Fruit fly (Drosophila melanogaster) whole organism, wandering third instar larva: Measurements from ENCODE around the gene Elovl7.

ENCODE experiments used
- Abd-B ChIP-seq: fragments of >200 bp; optimal IDR thresholded peaks from 2 replicates; lab custom pipeline; 2017; ENCODE audit warnings: missing biosample characterization, missing genetic modification characterization
- CG32264 ChIP-seq: fragments of 200-800 bp; sonication (Bioruptor generic); optimal IDR thresholded peaks from 2 replicates; lab custom pipeline; 2016; ENCODE audit warnings: missing biosample characterization, missing genetic modification characterization
- CG9705 ChIP-seq: fragments of 200-800 bp; sonication (Bioruptor generic); optimal IDR thresholded peaks from 2 replicates; lab custom pipeline; 2018; ENCODE audit warnings: missing biosample characterization, mild to moderate bottlenecking, missing genetic modification characterization
- CrebA ChIP-seq: fragments of 200-800 bp; sonication (Bioruptor generic); optimal IDR thresholded peaks from 2 replicates; lab custom pipeline; 2016; ENCODE audit warnings: missing biosample characterization, mild to moderate bottlenecking, missing genetic modification characterization, borderline replicate concordance
- Dfd ChIP-seq: fragments of >200 bp; optimal IDR thresholded peaks from 2 replicates; lab custom pipeline; 2017; ENCODE audit warnings: missing biosample characterization, missing genetic modification characterization
- Dif ChIP-seq: fragments of 200-275, 200-300 bp; sonication (Bioruptor generic); optimal IDR thresholded peaks from 2 replicates; lab custom pipeline; 2018; ENCODE audit warnings: missing biosample characterization, missing genetic modification characterization; ENCODE audit not compliant: partially characterized antibody
- GATAd ChIP-seq: sonication (Bioruptor generic); optimal IDR thresholded peaks from 2 replicates; lab custom pipeline; 2016; ENCODE audit warnings: missing biosample characterization, missing genetic modification characterization
- HLH106 ChIP-seq: fragments of 200-800 bp; optimal IDR thresholded peaks from 3 replicates; lab custom pipeline; 2019; ENCODE audit warnings: missing biosample characterization, mild to moderate bottlenecking, missing genetic modification characterization, moderate library complexity
- Hnf4 ChIP-seq: fragments of 200-800 bp; sonication (Bioruptor generic); optimal IDR thresholded peaks from 2 replicates; lab custom pipeline; 2016; ENCODE audit warnings: missing biosample characterization, mild to moderate bottlenecking, missing genetic modification characterization
- Hr78 ChIP-seq: fragments of >200 bp; optimal IDR thresholded peaks from 2 replicates; lab custom pipeline; 2017; ENCODE audit warnings: missing biosample characterization, missing genetic modification characterization
- Hr83 ChIP-seq: fragments of 200-300 bp; sonication (Bioruptor generic); optimal IDR thresholded peaks from 2 replicates; lab custom pipeline; 2016; ENCODE audit warnings: missing biosample characterization, mild to moderate bottlenecking, missing genetic modification characterization, moderate library complexity; ENCODE audit not compliant: poor library complexity, severe bottlenecking
- Jra ChIP-seq: sonication (Bioruptor generic); optimal IDR thresholded peaks from 2 replicates; lab custom pipeline; 2016; ENCODE audit warnings: missing biosample characterization, missing genetic modification characterization
- Mio ChIP-seq: sonication (Bioruptor generic); optimal IDR thresholded peaks from 2 replicates; lab custom pipeline; 2016; ENCODE audit warnings: missing biosample characterization, missing genetic modification characterization
- Myc ChIP-seq: fragments of >200 bp; optimal IDR thresholded peaks from 2 replicates; lab custom pipeline; 2017
- N ChIP-seq: fragments of >200 bp; optimal IDR thresholded peaks from 2 replicates; lab custom pipeline; 2018; ENCODE audit warnings: missing biosample characterization, missing external identifiers, missing genetic modification characterization
- OdsH ChIP-seq: fragments of 200-800 bp; sonication (Bioruptor generic); optimal IDR thresholded peaks from 2 replicates; lab custom pipeline; 2016; ENCODE audit warnings: missing biosample characterization, mild to moderate bottlenecking, missing genetic modification characterization
- Rel ChIP-seq, 2 experiments: fragments of 200-800 bp; sonication (Bioruptor generic) in 1 of 2; optimal IDR thresholded peaks; 2 replicates in 1 of 2; 3 replicates in 1 of 2; lab custom pipeline; 2016 to 2019; ENCODE audit warnings: mild to moderate bottlenecking in 2 of 2, missing biosample characterization in 2 of 2, missing genetic modification characterization in 2 of 2, moderate library complexity in 1 of 2
- Sp1 ChIP-seq: fragments of 200-800 bp; sonication (Bioruptor generic); optimal IDR thresholded peaks from 3 replicates; lab custom pipeline; 2019; ENCODE audit warnings: missing biosample characterization, mild to moderate bottlenecking, missing genetic modification characterization, moderate library complexity
- Vsx2 ChIP-seq: fragments of 200-300, 225-300 bp; sonication (Bioruptor generic); optimal IDR thresholded peaks from 2 replicates; lab custom pipeline; 2018; ENCODE audit warnings: missing biosample characterization, missing genetic modification characterization; ENCODE audit not compliant: partially characterized antibody
- br ChIP-seq: fragments of 200-800 bp; sonication (Bioruptor generic); optimal IDR thresholded peaks from 2 replicates; lab custom pipeline; 2016; ENCODE audit warnings: missing biosample characterization, missing genetic modification characterization
- brk ChIP-seq: fragments of 200-800 bp; sonication (Bioruptor generic); optimal IDR thresholded peaks from 2 replicates; lab custom pipeline; 2016; ENCODE audit warnings: missing biosample characterization, mild to moderate bottlenecking, missing genetic modification characterization
- dl ChIP-seq, 2 experiments: fragments of 175-275, 200-275 bp in 1 of 2; fragments of 200-275 bp in 1 of 2; sonication (Bioruptor generic); optimal IDR thresholded peaks; lab custom pipeline; 2018; ENCODE audit warnings: mild to moderate bottlenecking in 2 of 2, missing biosample characterization in 2 of 2, missing genetic modification characterization in 2 of 2, moderate library complexity in 2 of 2; ENCODE audit not compliant: partially characterized antibody in 2 of 2, insufficient read depth in 1 of 2
- dmrt93B ChIP-seq: fragments of 200-800 bp; sonication (Bioruptor generic); optimal IDR thresholded peaks from 2 replicates; lab custom pipeline; 2018; ENCODE audit warnings: missing biosample characterization, mild to moderate bottlenecking, missing genetic modification characterization
- dsf ChIP-seq: sonication (Bioruptor generic); optimal IDR thresholded peaks from 2 replicates; lab custom pipeline; 2016; ENCODE audit warnings: missing biosample characterization, missing genetic modification characterization, borderline replicate concordance
- ey ChIP-seq: fragments of 200-800 bp; sonication (Bioruptor generic); optimal IDR thresholded peaks from 2 replicates; lab custom pipeline; 2016; ENCODE audit warnings: missing biosample characterization, missing genetic modification characterization
- foxo ChIP-seq, 2 experiments: fragments of 200-800 bp; sonication (Bioruptor generic); optimal IDR thresholded peaks; 2 replicates in 1 of 2; 3 replicates in 1 of 2; lab custom pipeline; 2016 to 2017; ENCODE audit warnings: missing biosample characterization in 2 of 2, missing genetic modification characterization in 2 of 2
- fru ChIP-seq: fragments of 200-800 bp; sonication (Bioruptor generic); optimal IDR thresholded peaks from 3 replicates; lab custom pipeline; 2016; ENCODE audit warnings: missing biosample characterization, mild to moderate bottlenecking, missing genetic modification characterization
- h ChIP-seq: fragments of 200-800 bp; sonication (Bioruptor generic); optimal IDR thresholded peaks from 3 replicates; lab custom pipeline; 2016; ENCODE audit warnings: missing biosample characterization, mild to moderate bottlenecking, missing genetic modification characterization
- jim ChIP-seq: fragments of 175-275, 200-325 bp; sonication (Bioruptor generic); optimal IDR thresholded peaks from 2 replicates; lab custom pipeline; 2016; ENCODE audit warnings: missing biosample characterization, mild to moderate bottlenecking, missing genetic modification characterization
- lola ChIP-seq: fragments of >200 bp; optimal IDR thresholded peaks from 2 replicates; lab custom pipeline; 2017; ENCODE audit warnings: missing biosample characterization, missing genetic modification characterization
- pan ChIP-seq: fragments of >200 bp; optimal IDR thresholded peaks from 2 replicates; lab custom pipeline; 2017
- psq ChIP-seq: fragments of 200-800 bp; sonication (Bioruptor generic); optimal IDR thresholded peaks from 3 replicates; lab custom pipeline; 2017; ENCODE audit warnings: missing biosample characterization, mild to moderate bottlenecking, missing genetic modification characterization, moderate library complexity
- rgr ChIP-seq: fragments of 200-800 bp; sonication (Bioruptor generic); optimal IDR thresholded peaks from 3 replicates; lab custom pipeline; 2016; ENCODE audit warnings: missing biosample characterization, mild to moderate bottlenecking, missing genetic modification characterization
- sage ChIP-seq: fragments of 200-800 bp; sonication (Bioruptor generic); optimal IDR thresholded peaks from 2 replicates; lab custom pipeline; 2016; ENCODE audit warnings: missing biosample characterization, mild to moderate bottlenecking, missing genetic modification characterization
- sv ChIP-seq: fragments of 200-800 bp; sonication (Bioruptor generic); optimal IDR thresholded peaks from 3 replicates; lab custom pipeline; 2016; ENCODE audit warnings: missing biosample characterization, missing genetic modification characterization
- tai ChIP-seq: sonication (Bioruptor generic); optimal IDR thresholded peaks from 2 replicates; lab custom pipeline; 2016; ENCODE audit warnings: missing biosample characterization, missing genetic modification characterization
- usp ChIP-seq: fragments of >200 bp; optimal IDR thresholded peaks from 2 replicates; lab custom pipeline; 2017; ENCODE audit warnings: missing biosample characterization, missing genetic modification characterization
- woc ChIP-seq: sonication (Bioruptor generic); optimal IDR thresholded peaks from 2 replicates; lab custom pipeline; 2016; ENCODE audit warnings: missing biosample characterization, mild to moderate bottlenecking, missing genetic modification characterization

Gene Elovl7

dm6 chr3R:7995722-7996121, at the start of gene Elovl7:
Gene Elovl7 (minus strand): TSS chr3R:7995852.
- TF ChIP-seq N (GFP tag; lab: Kevin White, UChicago) = no peak
- TF ChIP-seq CG32264 (GFP tag; lab: Kevin White, UChicago) = no peak
- TF ChIP-seq dsf = no peak
- no peak for TF ChIP-seq GATAd
- no peak for TF ChIP-seq pan (lab: Kevin White, UChicago)
- no peak for TF ChIP-seq Myc (lab: Kevin White, UChicago)
- no peak for TF ChIP-seq Abd-B (GFP tag; lab: Kevin White, UChicago)
- TF ChIP-seq psq (GFP tag; lab: Kevin White, UChicago) = no peak

- no peak for TF ChIP-seq Myc (lab: Kevin White, UChicago)
- TF ChIP-seq pan (lab: Kevin White, UChicago) = no peak
- TF ChIP-seq tai = no peak
- TF ChIP-seq jim (GFP tag; lab: Kevin White, UChicago) = no peak
- peak; percentile 11 for TF ChIP-seq h (GFP tag; lab: Kevin White, UChicago)
- no peak for TF ChIP-seq dl (GFP tag; optimal IDR thresholded peaks at IDR 0.05; lab: Kevin White, UChicago; ENCODE audit: insufficient read depth in 1 of 2, partially characterized antibody in 2 of 2)
- no peak for TF ChIP-seq Dfd (GFP tag; lab: Kevin White, UChicago)
- TF ChIP-seq sv (GFP tag; lab: Kevin White, UChicago) = no peak
- no peak for TF ChIP-seq lola (GFP tag; lab: Kevin White, UChicago)
- no peak for TF ChIP-seq Dif (GFP tag; lab: Kevin White, UChicago)
- TF ChIP-seq Hnf4 (GFP tag; lab: Kevin White, UChicago) = no peak
- TF ChIP-seq sage (GFP tag; lab: Kevin White, UChicago) = no peak
- no peak for TF ChIP-seq woc (GFP tag; lab: Kevin White, UChicago)
- no peak for TF ChIP-seq Jra (GFP tag; lab: Kevin White, UChicago)
- TF ChIP-seq CG9705 (GFP tag; lab: Kevin White, UChicago) = no peak
- peak; percentile 16 for TF ChIP-seq fru (GFP tag; lab: Kevin White, UChicago)
- no peak for TF ChIP-seq CG32264 (GFP tag; lab: Kevin White, UChicago)
- TF ChIP-seq br = no peak
- no peak for TF ChIP-seq N (GFP tag; lab: Kevin White, UChicago)
- TF ChIP-seq psq (GFP tag; lab: Kevin White, UChicago) = no peak
- TF ChIP-seq Abd-B (GFP tag; lab: Kevin White, UChicago) = no peak
- TF ChIP-seq foxo (GFP tag; optimal IDR thresholded peaks at IDR 0.05; lab: Kevin White, UChicago) = peak in 1 of 2 experiments; percentile 27
- no peak for TF ChIP-seq Rel (GFP tag; optimal IDR thresholded peaks at IDR 0.05; lab: Kevin White, UChicago)
- TF ChIP-seq Rel (tag; optimal IDR thresholded peaks at IDR 0.05; lab: Kevin White, UChicago) = no peak
- TF ChIP-seq rgr (GFP tag; lab: Kevin White, UChicago) = peak; percentile 38
- no peak for TF ChIP-seq CrebA
- no peak for TF ChIP-seq brk (GFP tag; lab: Kevin White, UChicago)
- no peak for TF ChIP-seq Hr78 (GFP tag; lab: Kevin White, UChicago)
- peak; percentile 16 for TF ChIP-seq ey (GFP tag; lab: Kevin White, UChicago)
- no peak for TF ChIP-seq GATAd
- TF ChIP-seq Sp1 = no peak
- no peak for TF ChIP-seq dmrt93B (GFP tag; lab: Kevin White, UChicago)
- TF ChIP-seq Hr83 (GFP tag; lab: Kevin White, UChicago) = no peak
- TF ChIP-seq OdsH (GFP tag; lab: Kevin White, UChicago) = peak; percentile 10
- TF ChIP-seq HLH106 = no peak
- no peak for TF ChIP-seq usp (GFP tag; lab: Kevin White, UChicago)
- no peak for TF ChIP-seq Mio (GFP tag; lab: Kevin White, UChicago)
These were observed 45.2 kb upstream of the Elovl7 start, which contains the start of gene CG43060 for dm6 chr3R:8040843-8041242. Gene CG43060 (plus strand): TSS chr3R:8041224.

- TF ChIP-seq Sp1 (no peak), OdsH (GFP tag; lab: Kevin White, UChicago) (no peak), sv (GFP tag; lab: Kevin White, UChicago) (no peak), Mio (GFP tag; lab: Kevin White, UChicago) (no peak), sage (GFP tag; lab: Kevin White, UChicago) (no peak), Dif (GFP tag; lab: Kevin White, UChicago) (no peak), ey (GFP tag; lab: Kevin White, UChicago) (no peak), Vsx2 (GFP tag; lab: Kevin White, UChicago) (no peak), Abd-B (GFP tag; lab: Kevin White, UChicago) (no peak), Jra (GFP tag; lab: Kevin White, UChicago) (no peak), Rel (GFP tag; optimal IDR thresholded peaks at IDR 0.05; lab: Kevin White, UChicago) (no peak), Rel (tag; optimal IDR thresholded peaks at IDR 0.05; lab: Kevin White, UChicago) (no peak), rgr (GFP tag; lab: Kevin White, UChicago) (no peak)
- TF ChIP-seq, all 38 proteins: peak for 0
These were observed 43.3 kb upstream of the Elovl7 start for dm6 chr3R:8038927-8039326.
